Worm (Caenorhabditis elegans) whole organism, late embryonic: ENCODE measurements around the gene F46C8.3.

ENCODE experiments used
- ahr-1 ChIP-seq: sonication (generic microtip); optimal IDR thresholded peaks from 2 replicates; lab custom pipeline; 2016; ENCODE audit warnings: missing genetic modification characterization, missing compliant biosample characterization
- ama-1 ChIP-seq: fragments of 150-350 bp; optimal IDR thresholded peaks from 2 replicates; lab custom pipeline; 2014
- ceh-48 ChIP-seq: sonication (generic microtip); optimal IDR thresholded peaks from 2 replicates; lab custom pipeline; 2016; ENCODE audit warnings: missing genetic modification characterization, inconsistent platforms, missing compliant biosample characterization
- fkh-10 ChIP-seq: fragments of 150-350 bp; optimal IDR thresholded peaks from 2 replicates; lab custom pipeline; 2014; ENCODE audit warnings: missing biosample characterization, missing genetic modification reagents, missing genetic modification characterization
- hlh-8 ChIP-seq: sonication (generic microtip); optimal IDR thresholded peaks from 2 replicates; lab custom pipeline; 2016; ENCODE audit warnings: missing genotype, missing genetic modification characterization, missing compliant biosample characterization
- nhr-11 ChIP-seq: fragments of 150-350 bp; optimal IDR thresholded peaks from 2 replicates; lab custom pipeline; 2014; ENCODE audit warnings: missing biosample characterization, missing genetic modification characterization
- pha-4 ChIP-seq: fragments of 150-350 bp; optimal IDR thresholded peaks from 2 replicates; lab custom pipeline; 2018; ENCODE audit warnings: missing biosample characterization, missing genetic modification reagents, missing genetic modification characterization
- pqm-1 ChIP-seq: sonication (generic microtip); optimal IDR thresholded peaks from 2 replicates; lab custom pipeline; 2016; ENCODE audit warnings: missing genetic modification characterization, missing compliant biosample characterization
- syd-9 ChIP-seq: sonication (generic microtip); optimal IDR thresholded peaks from 2 replicates; lab custom pipeline; 2016; ENCODE audit warnings: mild to moderate bottlenecking, missing genetic modification characterization, moderate library complexity, missing compliant biosample characterization
- unc-55 ChIP-seq: sonication (generic microtip); optimal IDR thresholded peaks from 2 replicates; lab custom pipeline; 2017; ENCODE audit warnings: missing biosample characterization, missing genetic modification reagents, missing genetic modification characterization

ce11 chrX:7493020-7493419 lies 32.4 kb upstream of the F46C8.3 start, which contains the start of gene F48E3.2:
- no peak for TF ChIP-seq pha-4
- TF ChIP-seq pqm-1 (tag; lab: Kevin White, UChicago), result no peak
- no peak for TF ChIP-seq nhr-11 (tag; lab: Kevin White, UChicago)
- TF ChIP-seq ama-1 (lab: Kevin White, UChicago), result no peak
- TF ChIP-seq ahr-1 (tag; lab: Kevin White, UChicago), result no peak
- TF ChIP-seq hlh-8, result no peak
- no peak for TF ChIP-seq syd-9
- TF ChIP-seq fkh-10 (GFP tag; lab: Kevin White, UChicago), result no peak
- TF ChIP-seq ceh-48 (tag; lab: Kevin White, UChicago), result no peak
- TF ChIP-seq unc-55, result no peak
